Worm (Caenorhabditis elegans) whole organism, mixed stage, embryonic: ENCODE data around the gene set-27.

Source experiments
- M03D4.4 ChIP-seq: sonication (generic microtip); optimal IDR thresholded peaks from 2 replicates; lab custom pipeline; 2017; ENCODE audit warnings: mild to moderate bottlenecking, missing genetic modification characterization, missing compliant biosample characterization
- bed-3 ChIP-seq: fragments of 200-800 bp; sonication (Bioruptor generic); optimal IDR thresholded peaks from 3 replicates; lab custom pipeline; 2018; ENCODE audit warnings: mild to moderate bottlenecking, missing genetic modification characterization, moderate library complexity, missing compliant biosample characterization
- blmp-1 ChIP-seq: fragments of 150-350 bp; optimal IDR thresholded peaks from 2 replicates; lab custom pipeline; 2014; ENCODE audit warnings: missing biosample characterization, missing genetic modification characterization
- ceh-39 ChIP-seq: fragments of 150-350 bp; optimal IDR thresholded peaks from 2 replicates; lab custom pipeline; 2014; ENCODE audit warnings: missing biosample characterization, missing genetic modification characterization
- ceh-43 ChIP-seq: fragments of 200-800 bp; sonication (Bioruptor generic); optimal IDR thresholded peaks from 2 replicates; lab custom pipeline; 2018; ENCODE audit warnings: mild to moderate bottlenecking, missing genetic modification characterization, moderate library complexity, missing compliant biosample characterization
- ceh-83 ChIP-seq: fragments of 200-800 bp; sonication (Bioruptor generic); optimal IDR thresholded peaks from 2 replicates; lab custom pipeline; 2018; ENCODE audit warnings: mild to moderate bottlenecking, missing genetic modification characterization, missing compliant biosample characterization
- ces-1 ChIP-seq: fragments of 150-350 bp; optimal IDR thresholded peaks from 2 replicates; lab custom pipeline; 2014; ENCODE audit warnings: missing biosample characterization, missing genetic modification reagents, missing genetic modification characterization
- cnd-1 ChIP-seq: fragments of 200-800 bp; sonication (Bioruptor generic); optimal IDR thresholded peaks from 2 replicates; lab custom pipeline; 2018; ENCODE audit warnings: mild to moderate bottlenecking, missing genetic modification characterization, missing compliant biosample characterization
- drap-1 ChIP-seq: fragments of 200-800 bp; sonication (Bioruptor generic); optimal IDR thresholded peaks from 3 replicates; lab custom pipeline; 2018; ENCODE audit warnings: mild to moderate bottlenecking, missing genetic modification characterization, missing compliant biosample characterization
- elt-3 ChIP-seq: fragments of 150-350 bp; optimal IDR thresholded peaks from 2 replicates; lab custom pipeline; 2014; ENCODE audit warnings: missing biosample characterization, missing genetic modification characterization
- flh-1 ChIP-seq: fragments of 200-800 bp; sonication (Bioruptor generic); optimal IDR thresholded peaks from 2 replicates; lab custom pipeline; 2018; ENCODE audit warnings: mild to moderate bottlenecking, missing genetic modification characterization, moderate library complexity, missing compliant biosample characterization
- ham-2 ChIP-seq: fragments of 200-800 bp; sonication (Bioruptor generic); optimal IDR thresholded peaks from 2 replicates; lab custom pipeline; 2018; ENCODE audit warnings: mild to moderate bottlenecking, missing genetic modification characterization, missing compliant biosample characterization
- hlh-1 ChIP-seq: fragments of 150-350 bp; optimal IDR thresholded peaks from 2 replicates; lab custom pipeline; 2014; ENCODE audit warnings: missing biosample characterization, missing genetic modification reagents, missing genetic modification characterization
- lin-13 ChIP-seq: fragments of 150-350 bp; optimal IDR thresholded peaks from 2 replicates; lab custom pipeline; 2014; ENCODE audit warnings: missing biosample characterization, missing genetic modification characterization
- lin-32 ChIP-seq: fragments of 200-800 bp; sonication (Bioruptor generic); optimal IDR thresholded peaks from 2 replicates; lab custom pipeline; 2018; ENCODE audit warnings: mild to moderate bottlenecking, missing genetic modification characterization, missing compliant biosample characterization
- lsy-2 ChIP-seq: fragments of 150-350 bp; optimal IDR thresholded peaks from 2 replicates; lab custom pipeline; 2014; ENCODE audit warnings: missing biosample characterization, missing genetic modification characterization
- mab-5 ChIP-seq: fragments of 150-350 bp; optimal IDR thresholded peaks from 2 replicates; lab custom pipeline; 2014; ENCODE audit warnings: missing biosample characterization, missing genetic modification characterization
- mep-1 ChIP-seq: fragments of 150-350 bp; optimal IDR thresholded peaks from 2 replicates; lab custom pipeline; 2017; ENCODE audit warnings: missing biosample characterization, missing genetic modification reagents, missing genetic modification characterization, inconsistent platforms
- mls-2 ChIP-seq: sonication (generic microtip); optimal IDR thresholded peaks from 2 replicates; lab custom pipeline; 2016; ENCODE audit warnings: mild to moderate bottlenecking, missing genetic modification characterization, moderate library complexity, missing compliant biosample characterization
- nhr-12 ChIP-seq: fragments of 150-350 bp; optimal IDR thresholded peaks from 2 replicates; lab custom pipeline; 2014; ENCODE audit warnings: missing biosample characterization, missing genetic modification characterization
- nhr-2 ChIP-seq: fragments of 150-350 bp; optimal IDR thresholded peaks from 2 replicates; lab custom pipeline; 2014; ENCODE audit warnings: missing biosample characterization, missing genetic modification characterization
- nhr-28 ChIP-seq: fragments of 150-350 bp; optimal IDR thresholded peaks from 2 replicates; lab custom pipeline; 2014; ENCODE audit warnings: missing biosample characterization, missing genetic modification characterization
- nhr-76 ChIP-seq: sonication (generic microtip); optimal IDR thresholded peaks from 2 replicates; lab custom pipeline; 2017; ENCODE audit warnings: missing biosample characterization, missing genetic modification characterization
- pha-4 ChIP-seq: fragments of 150-350 bp; optimal IDR thresholded peaks from 2 replicates; lab custom pipeline; 2018; ENCODE audit warnings: missing biosample characterization, missing genetic modification reagents, missing genetic modification characterization
- sem-2 ChIP-seq: fragments of 200-800 bp; sonication (Bioruptor generic); optimal IDR thresholded peaks from 2 replicates; lab custom pipeline; 2018; ENCODE audit warnings: mild to moderate bottlenecking, missing genetic modification characterization, missing compliant biosample characterization
- snpc-4 ChIP-seq: fragments of 150-350 bp; optimal IDR thresholded peaks from 2 replicates; lab custom pipeline; 2014; ENCODE audit warnings: missing biosample characterization, missing genetic modification characterization
- sptf-1 ChIP-seq: sonication (generic microtip); optimal IDR thresholded peaks from 2 replicates; lab custom pipeline; 2017; ENCODE audit warnings: mild to moderate bottlenecking, missing genetic modification characterization, moderate library complexity, missing compliant biosample characterization
- tbx-8 ChIP-seq: fragments of 200-800 bp; sonication (Bioruptor generic); optimal IDR thresholded peaks from 2 replicates; lab custom pipeline; 2018; ENCODE audit warnings: mild to moderate bottlenecking, missing genetic modification characterization, moderate library complexity, missing compliant biosample characterization
- unc-39 ChIP-seq: fragments of 150-350 bp; optimal IDR thresholded peaks from 2 replicates; lab custom pipeline; 2014; ENCODE audit warnings: missing biosample characterization, missing genetic modification characterization
- zip-8 ChIP-seq: fragments of 150-350 bp; optimal IDR thresholded peaks from 2 replicates; lab custom pipeline; 2014; ENCODE audit warnings: missing biosample characterization, missing genetic modification characterization
- ztf-11 ChIP-seq: fragments of 150-350 bp; optimal IDR thresholded peaks from 2 replicates; lab custom pipeline; 2014; ENCODE audit warnings: missing biosample characterization, missing genetic modification characterization

set-27 gene

DNA sequence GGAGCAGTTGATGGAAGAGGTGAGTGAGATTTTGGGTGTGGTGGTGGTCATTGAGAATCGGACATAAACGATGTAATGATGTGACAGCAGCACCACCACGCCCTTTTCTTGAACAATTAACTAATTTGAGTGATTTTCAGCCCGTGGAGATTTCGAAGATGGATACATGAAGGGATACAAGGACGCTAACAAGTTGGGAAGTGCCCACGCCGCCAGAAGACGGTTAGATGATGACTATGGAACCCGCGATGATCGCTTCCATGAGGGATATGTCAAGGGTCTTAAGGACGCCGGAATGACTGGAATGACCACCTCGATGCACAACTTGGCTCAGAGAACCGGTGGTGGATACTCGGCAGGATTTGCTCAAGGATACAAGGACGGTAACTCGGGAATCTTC, 22.7 kb upstream of the set-27 start:
- no peak for TF ChIP-seq ceh-43 (GFP tag; lab: Kevin White, UChicago)
- TF ChIP-seq hlh-1 (tag; lab: Kevin White, UChicago): no peak
- no peak for TF ChIP-seq bed-3 (GFP tag; lab: Kevin White, UChicago)
- no peak for TF ChIP-seq drap-1 (GFP tag; lab: Kevin White, UChicago)
- TF ChIP-seq sptf-1: no peak
- TF ChIP-seq nhr-76 (tag; lab: Kevin White, UChicago): no peak
- no peak for TF ChIP-seq lin-32
- no peak for TF ChIP-seq lsy-2 (tag; lab: Kevin White, UChicago)
- no peak for TF ChIP-seq nhr-12 (tag; lab: Kevin White, UChicago)
- TF ChIP-seq pha-4 (tag; lab: Kevin White, UChicago): no peak
- TF ChIP-seq ces-1 (GFP tag; lab: Kevin White, UChicago): no peak
- no peak for TF ChIP-seq mls-2
- TF ChIP-seq mab-5 (tag; lab: Kevin White, UChicago): no peak
- TF ChIP-seq sem-2 (GFP tag; lab: Kevin White, UChicago): no peak
- TF ChIP-seq ztf-11: no peak
- TF ChIP-seq snpc-4: no peak
- TF ChIP-seq, all 35 proteins: peak for 0

DNA sequence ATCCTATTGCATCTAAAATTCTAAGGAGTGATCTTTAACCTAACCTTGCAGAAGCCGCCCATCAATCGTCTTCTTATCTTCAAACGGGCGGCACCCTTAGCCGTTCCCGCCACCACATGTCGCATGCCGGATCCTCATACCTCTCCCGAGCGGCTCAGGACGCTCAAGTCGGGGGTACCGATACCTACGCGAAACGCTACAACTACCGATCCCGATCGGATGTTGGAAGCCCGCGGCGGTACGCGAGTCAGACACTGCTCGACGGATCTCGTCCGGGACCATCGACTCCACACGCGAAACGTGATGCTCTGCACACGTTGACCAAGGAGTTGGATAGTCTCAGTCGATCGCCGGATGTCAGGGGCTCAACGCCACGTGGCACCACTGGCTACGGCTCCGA, 21.4 kb upstream of the set-27 start:
- TF ChIP-seq ceh-83 (GFP tag; lab: Kevin White, UChicago) (peak; percentile 22), nhr-76 (tag; lab: Kevin White, UChicago) (no peak)
- TF ChIP-seq, all 35 proteins: peak for 1

DNA sequence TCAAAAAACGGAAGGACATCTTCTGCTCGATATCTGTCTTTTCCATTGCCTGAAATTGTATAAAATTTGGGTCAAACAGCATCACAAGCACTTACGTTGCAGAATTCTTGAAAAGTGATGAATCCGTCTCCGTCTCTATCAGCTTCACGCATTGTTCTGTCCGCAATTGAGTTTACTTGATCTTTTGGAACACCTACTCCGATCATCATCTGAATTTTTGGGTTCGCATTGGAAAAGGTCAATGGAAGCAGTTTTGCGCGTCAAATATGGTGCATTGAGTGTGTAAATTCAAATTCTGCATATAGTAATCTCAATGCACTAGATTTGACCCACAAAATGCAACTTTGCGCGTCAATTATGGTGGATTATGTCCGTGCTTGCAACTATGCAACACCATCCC, 19.2 kb upstream of the set-27 start:
- TF ChIP-seq hlh-1 (tag; lab: Kevin White, UChicago) (no peak), unc-39 (tag; lab: Kevin White, UChicago) (no peak), lin-32 (no peak), flh-1 (GFP tag; lab: Kevin White, UChicago) (no peak), M03D4.4 (tag; lab: Kevin White, UChicago) (no peak), bed-3 (GFP tag; lab: Kevin White, UChicago) (no peak), nhr-28 (tag; lab: Kevin White, UChicago) (no peak), pha-4 (tag; lab: Kevin White, UChicago) (no peak), cnd-1 (tag; lab: Kevin White, UChicago) (no peak), lin-13 (tag; lab: Kevin White, UChicago) (no peak), mep-1 (tag; lab: Kevin White, UChicago) (no peak), mls-2 (no peak), ces-1 (GFP tag; lab: Kevin White, UChicago) (no peak), ceh-39 (tag; lab: Kevin White, UChicago) (no peak), lsy-2 (tag; lab: Kevin White, UChicago) (no peak)

DNA sequence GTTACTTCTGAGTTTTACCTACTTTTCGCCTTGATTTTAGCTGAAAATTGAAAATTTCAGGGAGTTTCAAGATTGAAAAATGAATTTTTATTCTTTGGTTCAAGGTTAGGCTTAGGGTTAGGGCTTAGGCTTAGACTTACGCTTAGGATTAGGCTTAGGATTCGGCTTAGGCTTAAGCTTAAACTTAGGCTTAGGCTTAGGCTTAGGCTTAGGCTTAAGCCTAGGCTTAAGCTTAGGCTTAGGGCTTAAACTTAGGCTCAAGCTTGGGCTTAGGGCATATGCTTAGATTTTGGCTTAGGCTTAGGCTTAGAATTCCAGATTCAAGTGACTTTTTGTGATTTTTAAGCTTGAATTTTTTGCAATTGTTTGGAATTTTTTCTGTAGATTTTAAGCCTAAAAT, 17.3 kb upstream of the set-27 start:
- TF ChIP-seq ces-1 (GFP tag; lab: Kevin White, UChicago) (no peak), lin-13 (tag; lab: Kevin White, UChicago) (no peak), sptf-1 (no peak), unc-39 (tag; lab: Kevin White, UChicago) (no peak), pha-4 (tag; lab: Kevin White, UChicago) (no peak), lsy-2 (tag; lab: Kevin White, UChicago) (no peak), nhr-2 (no peak), ceh-83 (GFP tag; lab: Kevin White, UChicago) (no peak)

DNA sequence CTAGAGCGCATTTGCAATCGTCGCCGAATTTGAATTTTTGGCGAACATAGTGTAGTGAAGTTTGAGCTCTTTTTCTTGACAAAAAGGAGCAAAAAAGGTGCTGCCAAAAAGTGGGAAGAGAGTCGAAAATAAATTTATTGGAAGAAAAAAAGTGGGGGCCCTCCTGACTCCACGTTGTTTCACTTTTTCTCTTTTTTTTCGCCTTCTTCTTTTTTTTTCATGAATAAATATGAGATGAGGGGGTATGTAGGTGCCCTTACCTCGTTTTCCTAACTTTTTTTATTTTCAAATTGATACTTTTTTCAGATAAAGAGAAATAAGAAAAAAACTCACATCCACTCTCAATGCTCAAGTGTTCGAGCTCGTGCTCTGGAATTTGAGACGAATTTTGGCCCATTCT, 14.7 kb upstream of the set-27 start, which contains the start of the genes Y71H2AL.2, Y71H2AL.4 and pbo-1:
Y71H2AL.2 (plus strand) TSS at position 301 of the 400 bp plus-strand sequence.
Y71H2AL.4 (plus strand) TSS at position 345 of the 400 bp plus-strand sequence.
pbo-1 (minus strand) TSS at position 400 of the 400 bp plus-strand sequence.
- no peak for TF ChIP-seq ham-2
- TF ChIP-seq blmp-1 (tag; lab: Kevin White, UChicago): no peak
- TF ChIP-seq lsy-2 (tag; lab: Kevin White, UChicago): no peak
- TF ChIP-seq sptf-1: no peak
- TF ChIP-seq elt-3 (tag; lab: Kevin White, UChicago): no peak
- no peak for TF ChIP-seq tbx-8 (GFP tag; lab: Kevin White, UChicago)
- no peak for TF ChIP-seq zip-8 (tag; lab: Kevin White, UChicago)
- no peak for TF ChIP-seq lin-13 (tag; lab: Kevin White, UChicago)
- TF ChIP-seq ceh-39 (tag; lab: Kevin White, UChicago): no peak
- TF ChIP-seq hlh-1 (tag; lab: Kevin White, UChicago): no peak
- no peak for TF ChIP-seq unc-39 (tag; lab: Kevin White, UChicago)
- TF ChIP-seq M03D4.4 (tag; lab: Kevin White, UChicago): no peak
- TF ChIP-seq, all 35 proteins: peak for 0
